Worm (Caenorhabditis elegans): ENCODE measurements around the gene C46A5.1.

The C46A5.1 gene

ce11 chrIV:7747838-7748237, 15.9 kb upstream of the C46A5.1 start, which contains the start of gene klo-1:
klo-1 (minus strand) TSS chrIV:7748225.
- TF ChIP-seq nhr-80 (tag; optimal IDR thresholded peaks at IDR 0.05) = peak; percentile 77
- no peak for TF ChIP-seq ztf-25 (GFP tag; IDR thresholded peaks at IDR 0.05)

DNA sequence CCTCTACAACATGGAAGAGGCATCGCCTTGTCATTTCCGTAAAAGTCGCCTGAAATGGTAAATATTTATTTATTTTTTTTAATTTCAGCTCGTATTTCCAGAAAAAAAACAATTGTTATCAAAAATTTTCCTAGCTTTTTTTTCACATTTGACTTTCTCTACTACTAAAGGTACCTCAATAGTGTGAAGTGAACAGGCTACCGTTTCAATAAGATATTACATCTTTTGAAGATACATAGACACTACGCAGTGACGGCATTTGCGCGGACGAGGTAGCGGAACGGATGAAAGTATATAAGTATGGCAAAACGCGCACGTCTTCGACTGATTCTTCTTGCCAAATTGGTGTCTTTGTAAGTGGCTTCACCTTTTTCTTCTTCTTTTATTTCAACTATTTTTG, 10.6 kb upstream of the C46A5.1 start, which contains the start of gene col-14:
Gene col-14 (plus strand): TSS at position 301 of the 400 bp plus-strand sequence.
- TF ChIP-seq T07F8.4 (tag; optimal IDR thresholded peaks at IDR 0.05) (no peak), mcd-1 (GFP tag; IDR thresholded peaks at IDR 0.05) (no peak), snpc-4 (GFP tag; optimal IDR thresholded peaks at IDR 0.05) (no peak), snpc-4 (tag; optimal IDR thresholded peaks at IDR 0.05) (no peak), Y53G8AR.9 (GFP tag; conservative IDR thresholded peaks at IDR 0.05) (no peak), bed-2 (GFP tag; IDR thresholded peaks at IDR 0.05) (no peak), nhr-90 (tag; optimal IDR thresholded peaks at IDR 0.05) (no peak)

DNA sequence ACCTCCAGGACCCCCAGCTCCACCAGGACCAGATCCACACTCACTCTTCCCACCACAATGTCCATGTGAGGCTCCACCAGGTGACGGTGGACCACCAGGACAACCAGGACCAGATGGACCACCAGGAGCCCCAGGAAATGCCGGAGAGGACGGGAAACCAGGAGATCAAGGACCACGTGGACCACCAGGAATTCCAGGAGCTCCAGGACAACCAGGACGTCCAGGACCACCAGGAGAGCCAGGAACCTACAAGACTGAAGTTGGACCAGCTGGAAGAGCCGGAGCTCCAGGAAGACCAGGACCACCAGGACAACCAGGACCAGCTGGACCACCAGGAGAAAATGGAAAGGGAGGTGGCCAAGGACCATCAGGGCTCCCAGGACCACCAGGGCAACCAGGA, 9.6 kb upstream of the C46A5.1 start:
- TF ChIP-seq egrh-3 (GFP tag; IDR thresholded peaks at IDR 0.05) (peak; percentile 75; the same call in 1 of the 2 replicates), madf-6 (GFP tag; IDR thresholded peaks at IDR 0.05) (no peak)

DNA sequence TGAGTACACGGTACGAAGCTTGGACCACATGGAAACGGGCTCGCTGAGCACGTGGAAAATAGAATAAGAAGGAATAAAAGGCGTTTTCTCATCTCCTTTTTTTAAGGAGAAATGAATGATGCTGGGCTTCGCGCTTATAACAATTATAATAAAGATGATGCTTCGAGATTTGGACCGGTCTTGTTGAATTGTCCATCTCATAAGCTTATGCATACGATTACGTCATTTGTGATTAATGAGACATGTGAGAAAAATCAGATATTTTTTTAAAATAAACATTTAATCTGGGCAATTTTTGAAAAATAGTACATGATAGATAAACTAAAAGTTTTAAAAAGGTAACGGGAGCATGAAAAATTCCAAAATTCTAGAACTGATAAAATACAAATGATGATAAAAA, 6.5 kb upstream of the C46A5.1 start, which contains the start of gene C46A5.4:
Gene C46A5.4 (minus strand): TSS at position 101 of the 400 bp plus-strand sequence.
- TF ChIP-seq akir-1 (GFP tag; optimal IDR thresholded peaks at IDR 0.05) (no peak), dpl-1 (GFP tag; optimal IDR thresholded peaks at IDR 0.05) (no peak), ama-1 (optimal IDR thresholded peaks at IDR 0.05) (no peak), ama-1 (GFP tag; optimal IDR thresholded peaks at IDR 0.05) (no peak), ztf-28 (GFP tag; IDR thresholded peaks at IDR 0.05) (no peak), nhr-27 (tag; optimal IDR thresholded peaks at IDR 0.05) (no peak), egl-18 (GFP tag; IDR thresholded peaks at IDR 0.05) (no peak), lin-40 (tag; optimal IDR thresholded peaks at IDR 0.05) (no peak)

- TF ChIP-seq lin-26 (GFP tag; IDR thresholded peaks at IDR 0.05) (no peak), attf-5 (GFP tag; optimal IDR thresholded peaks at IDR 0.05) (no peak), ceh-27 (GFP tag; optimal IDR thresholded peaks at IDR 0.05) (no peak), sdz-38 (tag; optimal IDR thresholded peaks at IDR 0.05) (no peak), bed-1 (GFP tag; IDR thresholded peaks at IDR 0.05) (no peak), lin-54 (GFP tag; optimal IDR thresholded peaks at IDR 0.05) (no peak), somi-1 (GFP tag; optimal IDR thresholded peaks at IDR 0.05) (no peak), athp-1 (tag; optimal IDR thresholded peaks at IDR 0.05) (no peak), B0035.1 (tag; optimal IDR thresholded peaks at IDR 0.05) (no peak), aptf-3 (GFP tag; IDR thresholded peaks at IDR 0.05) (no peak), egrh-3 (GFP tag; IDR thresholded peaks at IDR 0.05) (no peak), sea-2 (GFP tag; IDR thresholded peaks at IDR 0.05) (no peak), C06A6.2 (GFP tag; conservative IDR thresholded peaks at IDR 0.05) (no peak), dox-1 (GFP tag; IDR thresholded peaks at IDR 0.05) (no peak), K12H6.12 (tag; optimal IDR thresholded peaks at IDR 0.05) (no peak), mxl-1 (tag; optimal IDR thresholded peaks at IDR 0.05) (no peak), gei-17 (GFP tag; optimal IDR thresholded peaks at IDR 0.05) (no peak), repo-1 (tag; optimal IDR thresholded peaks at IDR 0.05) (no peak), dpff-1 (tag; optimal IDR thresholded peaks at IDR 0.05) (no peak)
Measured at ce11 chrIV:7759527-7759926, 4.2 kb upstream of the C46A5.1 start, which contains the start of gene dsb-3. dsb-3 (minus strand) TSS chrIV:7759627.

Measured in whole organism, young adult.